Worm (Caenorhabditis elegans): ENCODE results near the gene F36H9.4.

DNA sequence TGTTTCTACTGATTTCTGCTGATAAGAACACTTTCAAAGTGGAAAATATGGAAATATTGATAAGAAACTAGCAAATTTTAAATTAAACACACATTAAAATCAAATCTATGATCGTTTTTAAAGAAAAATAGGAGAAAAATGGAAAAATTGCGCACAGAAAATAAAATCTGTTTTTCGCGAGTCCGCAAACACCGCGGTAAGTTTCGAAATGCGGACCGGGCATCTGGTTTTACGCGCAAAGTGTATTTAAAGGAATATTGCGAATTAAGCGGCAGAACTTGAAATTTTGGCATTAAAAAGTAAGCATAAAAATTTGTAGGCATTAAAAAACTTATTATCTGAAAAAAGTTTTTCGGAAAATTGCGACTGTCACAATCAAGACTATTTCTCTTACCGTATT lies 5.9 kb downstream of the F36H9.4 start:
- TF ChIP-seq ama-1 (optimal IDR thresholded peaks at IDR 0.05) (no peak), ceh-9 (tag; optimal IDR thresholded peaks at IDR 0.05) (no peak), pag-3 (tag; optimal IDR thresholded peaks at IDR 0.05; ENCODE audit: borderline replicate concordance) (no peak)
